Worm (Caenorhabditis elegans): ENCODE data around the gene H25K10.2.

ce11 chrIV:16171326-16171725, 39.5 kb downstream of the H25K10.2 start:
- TF ChIP-seq tbx-2 (tag; optimal IDR thresholded peaks at IDR 0.05) (no peak), C38D4.7 (GFP tag; optimal IDR thresholded peaks at IDR 0.05) (no peak), ceh-31 (tag; optimal IDR thresholded peaks at IDR 0.05) (no peak)

Measured in whole organism, late embryonic.